Worm (Caenorhabditis elegans) whole organism, late embryonic: ENCODE data around the gene R10E11.9.

Experiments used
- ceh-48 ChIP-seq: sonication (generic microtip); optimal IDR thresholded peaks from 2 replicates; lab custom pipeline; 2016; ENCODE audit warnings: missing genetic modification characterization, inconsistent platforms, missing compliant biosample characterization
- zip-5 ChIP-seq: sonication (generic microtip); optimal IDR thresholded peaks from 2 replicates; lab custom pipeline; 2016; ENCODE audit warnings: missing genetic modification characterization, missing compliant biosample characterization

- TF ChIP-seq zip-5 (tag; lab: Kevin White, UChicago) (no peak), ceh-48 (tag; lab: Kevin White, UChicago) (no peak)
Measured at ce11 chrIII:9782011-9782436, 11.4 kb downstream of the R10E11.9 start, which contains the start of gene vha-2.
